Worm (Caenorhabditis elegans): Measurements from ENCODE around the gene bcmo-1.

The bcmo-1 gene

DNA sequence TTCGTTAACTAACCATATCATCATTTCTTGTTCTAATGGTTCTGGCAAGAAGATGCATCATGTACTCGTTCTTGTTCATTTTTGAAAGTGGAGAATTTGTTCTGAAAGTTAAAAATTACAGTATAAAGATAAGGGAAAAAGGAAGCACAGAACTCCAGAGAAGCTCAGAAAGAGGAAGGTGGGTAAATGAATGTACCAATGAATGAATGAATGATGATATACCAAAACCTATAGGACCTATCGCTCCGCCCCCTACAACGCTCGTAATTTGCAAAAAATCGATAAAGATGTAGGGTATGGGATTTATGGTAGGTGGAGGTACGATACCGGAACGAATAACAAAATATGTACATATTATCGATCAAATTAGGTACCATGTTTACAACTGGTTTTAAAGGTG lies 17.3 kb downstream of the bcmo-1 start, which contains the start of gene pes-10:
TSS of gene pes-10 (minus strand) at position 101 of the 400 bp plus-strand sequence.
- TF ChIP-seq unc-98 (GFP tag; IDR thresholded peaks at IDR 0.05) (no peak), aly-2 (tag; optimal IDR thresholded peaks at IDR 0.05) (no peak), C16A3.4 (tag; optimal IDR thresholded peaks at IDR 0.05) (no peak), lsy-2 (tag; optimal IDR thresholded peaks at IDR 0.05) (no peak), sptf-1 (tag; optimal IDR thresholded peaks at IDR 0.05) (no peak), sup-37 (GFP tag; optimal IDR thresholded peaks at IDR 0.05) (no peak), mab-9 (GFP tag; IDR thresholded peaks at IDR 0.05) (no peak), aha-1 (tag; optimal IDR thresholded peaks at IDR 0.05) (no peak), ztf-11 (tag; optimal IDR thresholded peaks at IDR 0.05) (no peak), nhr-28 (tag; optimal IDR thresholded peaks at IDR 0.05) (no peak), nhr-84 (tag; optimal IDR thresholded peaks at IDR 0.05) (no peak), lin-35 (GFP tag; optimal IDR thresholded peaks at IDR 0.05) (no peak), jun-1 (tag; optimal IDR thresholded peaks at IDR 0.05) (no peak), mep-1 (tag; optimal IDR thresholded peaks at IDR 0.05) (no peak), nhr-19 (GFP tag; conservative IDR thresholded peaks at IDR 0.05) (no peak), blmp-1 (tag; optimal IDR thresholded peaks at IDR 0.05) (no peak)

DNA sequence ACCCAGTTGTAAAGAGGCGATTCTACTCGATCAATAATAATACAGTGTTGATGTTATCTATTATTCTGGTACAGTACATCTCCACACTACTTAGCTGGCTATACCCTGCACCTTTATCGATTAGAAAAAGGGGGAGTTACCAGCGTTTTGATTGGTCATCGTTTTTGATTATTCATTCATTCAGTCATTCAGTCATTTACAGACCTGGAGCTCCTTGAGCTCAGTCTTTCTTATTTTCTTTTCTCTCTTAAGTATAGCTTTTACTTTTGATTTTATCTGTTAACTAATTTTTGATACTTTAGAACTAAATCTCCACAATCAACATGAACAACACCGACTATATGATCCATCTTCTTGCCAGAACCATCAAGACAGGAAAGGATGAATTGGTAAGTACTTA lies 19.7 kb downstream of the bcmo-1 start, which contains the start of gene Y46G5A.28:
TSS of gene Y46G5A.28 (plus strand) at position 301 of the 400 bp plus-strand sequence.
- TF ChIP-seq nhr-71 (tag; optimal IDR thresholded peaks at IDR 0.05) (no peak), ceh-90 (tag; optimal IDR thresholded peaks at IDR 0.05) (no peak), irx-1 (tag; optimal IDR thresholded peaks at IDR 0.05) (no peak), egl-27 (tag; optimal IDR thresholded peaks at IDR 0.05) (no peak)

DNA sequence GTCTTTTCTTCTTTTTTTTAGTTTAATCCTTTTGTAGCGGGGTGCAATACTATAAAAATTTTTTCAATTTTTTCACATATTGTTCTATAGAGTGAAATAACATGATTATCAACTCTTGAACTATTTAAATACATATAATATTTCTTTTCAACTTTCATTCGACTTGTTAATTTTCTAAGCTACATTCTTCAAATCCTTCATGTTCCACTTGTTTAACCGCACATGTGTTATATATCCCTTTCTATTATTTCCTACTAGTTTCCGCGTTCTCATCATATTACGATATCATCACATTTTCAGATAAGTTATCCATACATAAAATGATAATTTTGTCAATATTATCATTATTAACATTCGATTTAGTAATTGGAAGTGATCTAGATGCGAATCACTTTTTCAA lies 25.4 kb downstream of the bcmo-1 start, which contains the start of gene Y46G5A.29:
TSS of gene Y46G5A.29 (plus strand) at position 301 of the 400 bp plus-strand sequence.
- TF ChIP-seq nhr-237 (tag; optimal IDR thresholded peaks at IDR 0.05) (no peak), ztf-11 (tag; optimal IDR thresholded peaks at IDR 0.05) (no peak), grh-1 (GFP tag; IDR thresholded peaks at IDR 0.05) (no peak), efl-1 (optimal IDR thresholded peaks at IDR 0.05) (no peak), efl-1 (GFP tag; optimal IDR thresholded peaks at IDR 0.05 in 1 of 2) (no peak), nhr-47 (tag; optimal IDR thresholded peaks at IDR 0.05) (no peak), fkh-4 (tag; optimal IDR thresholded peaks at IDR 0.05; ENCODE audit: borderline replicate concordance) (no peak), aly-2 (tag; optimal IDR thresholded peaks at IDR 0.05) (no peak), zip-4 (GFP tag; optimal IDR thresholded peaks at IDR 0.05) (no peak), fos-1 (tag; optimal IDR thresholded peaks at IDR 0.05) (no peak), pax-3 (tag; optimal IDR thresholded peaks at IDR 0.05) (no peak), unc-86 (tag; optimal IDR thresholded peaks at IDR 0.05) (no peak), hpl-2 (GFP tag; optimal IDR thresholded peaks at IDR 0.05) (no peak), nhr-20 (tag; optimal IDR thresholded peaks at IDR 0.05) (no peak), dsc-1 (tag; optimal IDR thresholded peaks at IDR 0.05) (no peak), lir-3 (tag; optimal IDR thresholded peaks at IDR 0.05; ENCODE audit: poor library complexity) (no peak), nhr-77 (tag; optimal IDR thresholded peaks at IDR 0.05) (no peak), hlh-4 (tag; optimal IDR thresholded peaks at IDR 0.05) (no peak)

DNA sequence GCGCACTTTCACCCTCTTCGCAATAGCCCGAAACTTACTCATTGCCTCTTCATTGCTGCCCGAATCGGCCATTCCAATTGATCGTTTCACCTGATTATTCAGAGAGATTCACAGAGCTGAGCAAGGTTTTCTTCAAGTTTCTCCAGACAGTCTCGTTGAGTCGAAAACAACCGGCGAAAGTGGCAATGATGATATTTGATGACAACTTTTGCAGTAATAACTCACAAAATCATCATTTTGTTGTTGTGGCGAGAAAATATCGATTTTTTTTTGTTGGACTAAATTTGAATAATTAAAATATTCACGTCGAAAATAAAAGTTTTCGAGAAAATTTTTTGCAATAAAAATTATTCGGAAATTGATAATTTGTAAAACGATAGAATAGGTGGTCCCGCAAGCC lies 35.1 kb downstream of the bcmo-1 start, which contains the start of gene snf-5:
TSS of gene snf-5 (minus strand) at position 182 of the 400 bp plus-strand sequence.
- TF ChIP-seq efl-1 (optimal IDR thresholded peaks at IDR 0.05) (no peak), efl-1 (GFP tag; optimal IDR thresholded peaks at IDR 0.05 in 1 of 2) (peak in 1 of 2 experiments; percentile 90), ama-1 (optimal IDR thresholded peaks at IDR 0.05) (no peak)

DNA sequence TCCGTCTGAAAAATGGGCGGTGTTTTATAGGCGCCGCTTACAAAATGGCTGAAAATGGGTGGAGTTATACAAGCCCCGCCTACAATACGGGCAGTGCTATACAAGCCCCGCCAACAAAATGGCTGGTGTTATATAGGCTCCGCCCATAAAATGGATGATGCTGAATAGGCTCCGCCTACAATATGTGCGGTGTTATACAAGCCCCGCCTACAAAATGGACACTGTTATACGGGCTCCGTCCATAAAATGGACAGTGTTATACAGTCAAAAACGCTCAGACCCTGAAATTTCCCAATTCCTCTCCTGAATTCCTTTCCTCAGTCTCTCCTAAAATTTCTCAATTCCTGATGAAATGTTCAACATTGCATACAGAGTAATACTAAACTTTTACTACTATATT lies 35.6 kb downstream of the bcmo-1 start:
- no peak for TF ChIP-seq snpc-4 (tag; optimal IDR thresholded peaks at IDR 0.05)
- no peak for TF ChIP-seq blmp-1 (tag; optimal IDR thresholded peaks at IDR 0.05)
- no peak for TF ChIP-seq nhr-71 (tag; optimal IDR thresholded peaks at IDR 0.05)
- TF ChIP-seq xbp-1 (tag; optimal IDR thresholded peaks at IDR 0.05) = no peak
- no peak for TF ChIP-seq sox-4 (tag; optimal IDR thresholded peaks at IDR 0.05)
- TF ChIP-seq nhr-19 (GFP tag; conservative IDR thresholded peaks at IDR 0.05) = no peak
- no peak for TF ChIP-seq vab-15 (tag; optimal IDR thresholded peaks at IDR 0.05)
- no peak for TF ChIP-seq ztf-4 (tag; optimal IDR thresholded peaks at IDR 0.05)
